Worm (Caenorhabditis elegans): ENCODE measurements around the gene aqp-8.

DNA sequence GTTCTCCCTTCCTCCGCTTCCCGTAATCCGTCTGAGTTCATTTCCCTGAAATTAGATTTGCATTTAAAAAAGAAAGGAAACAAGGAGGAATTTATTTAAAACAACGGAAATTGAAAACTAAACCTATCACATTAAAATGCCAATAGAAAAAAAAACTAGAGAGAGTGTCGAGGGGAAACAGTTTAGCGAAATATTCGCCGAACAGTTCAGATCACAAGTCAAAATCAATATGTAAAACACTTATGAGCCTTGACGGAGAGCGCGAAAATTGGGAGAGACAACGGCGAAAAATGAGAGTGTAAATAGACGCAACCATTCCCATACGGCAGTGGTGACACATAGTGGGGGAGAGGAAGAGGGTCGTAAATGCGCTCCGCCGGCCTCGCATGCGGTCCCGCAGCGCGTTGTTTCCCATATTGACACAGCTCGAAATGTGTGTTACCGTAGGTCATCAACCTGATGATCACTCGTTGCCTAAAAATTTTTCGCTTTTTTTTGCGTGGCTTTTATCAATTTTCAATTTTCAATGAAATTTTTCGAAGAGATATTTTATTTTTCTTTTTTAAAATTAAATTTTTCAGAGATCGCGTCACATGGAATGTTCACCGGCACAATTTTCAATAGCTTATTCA lies 7.0 kb upstream of the aqp-8 start, which contains the start of the genes dnj-14 and glit-1:
- TF ChIP-seq mep-1 (tag; optimal IDR thresholded peaks at IDR 0.05) (peak; percentile 87), nhr-237 (tag; optimal IDR thresholded peaks at IDR 0.05) (peak; percentile 68)
